Worm (Caenorhabditis elegans): Measurements from ENCODE around the gene txt-13.

ce11 chrII:10558345-10558744 lies 12.1 kb upstream of the txt-13 start:
- TF ChIP-seq nhr-77 (tag; optimal IDR thresholded peaks at IDR 0.05) (no peak), unc-62 (GFP tag; optimal IDR thresholded peaks at IDR 0.05) (no peak), fos-1 (tag; optimal IDR thresholded peaks at IDR 0.05) (no peak), mdl-1 (tag; optimal IDR thresholded peaks at IDR 0.05) (peak; percentile 6 to 43), ceh-82 (tag; optimal IDR thresholded peaks at IDR 0.05) (no peak), Y55F3AM.14 (GFP tag; optimal IDR thresholded peaks at IDR 0.05) (no peak)

Data from whole organism, L2 larva.